Worm (Caenorhabditis elegans) whole organism, L4/young adult: Measurements from ENCODE around the gene her-1.

ENCODE experiments used
- W03F9.2 ChIP-seq: fragments of 150-350 bp; optimal IDR thresholded peaks from 2 replicates; lab custom pipeline; 2014; ENCODE audit warnings: missing biosample characterization, missing genetic modification characterization
- dao-5 ChIP-seq: sonication (generic microtip); optimal IDR thresholded peaks from 2 replicates; lab custom pipeline; 2016; ENCODE audit warnings: missing genotype, missing genetic modification characterization, moderate library complexity, missing compliant biosample characterization
- him-1 ChIP-seq: sonication (generic microtip); optimal IDR thresholded peaks from 2 replicates; lab custom pipeline; 2016; ENCODE audit warnings: missing genotype, missing genetic modification reagents, missing genetic modification characterization, missing compliant biosample characterization

DNA sequence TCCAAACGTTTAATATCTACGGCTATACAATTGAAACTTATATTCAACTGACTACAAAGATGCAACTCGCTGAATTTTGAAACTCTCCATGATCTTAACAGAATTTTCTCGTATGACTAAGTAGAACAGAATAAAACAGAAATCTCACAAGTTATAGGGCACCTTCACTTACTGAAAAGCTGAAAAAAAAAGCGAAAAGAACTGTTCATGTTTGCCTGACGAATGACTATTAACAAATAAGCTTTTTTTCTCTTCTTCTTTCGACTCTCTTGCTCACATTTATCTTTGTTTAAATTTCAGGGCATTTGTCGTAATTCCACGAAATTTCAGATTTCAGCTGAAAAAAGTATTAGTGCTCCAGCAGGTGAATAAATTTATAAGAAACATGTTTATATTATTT lies 5.9 kb downstream of the her-1 start, which contains the start of gene xbx-6:
- TF ChIP-seq W03F9.2, result no peak
- no peak for TF ChIP-seq him-1
- no peak for TF ChIP-seq dao-5 (tag; lab: Kevin White, UChicago)
